Fruit fly (Drosophila melanogaster): Measurements from ENCODE around the gene Sh3beta.

Gene Sh3beta

dm6 chr3L:7323348-7323747 is 45.7 kb downstream of the Sh3beta start, which contains the start of the genes RhoGEF4 and Rint1 (continued):
- TF ChIP-seq seq (GFP tag; IDR thresholded peaks at IDR 0.05), result 0 out of 2 replicates have a peak, but pooled peaks have one; percentile 31
- TF ChIP-seq CG30403 (GFP tag; optimal IDR thresholded peaks at IDR 0.05), result peak; percentile 86
- no peak for TF ChIP-seq yki (optimal IDR thresholded peaks at IDR 0.05)
- peak; percentile 47 for TF ChIP-seq CG13624 (GFP tag; optimal IDR thresholded peaks at IDR 0.05)
- TF ChIP-seq CG14965 (GFP tag; optimal IDR thresholded peaks at IDR 0.05; ENCODE audit: borderline replicate concordance), result no peak
- TF ChIP-seq bigmax (GFP tag; optimal IDR thresholded peaks at IDR 0.05), result no peak
- TF ChIP-seq CG7839 (tag; optimal IDR thresholded peaks at IDR 0.05), result peak; percentile 72
- TF ChIP-seq Asciz (GFP tag; optimal IDR thresholded peaks at IDR 0.05), result no peak
- TF ChIP-seq Fer2 (tag; optimal IDR thresholded peaks at IDR 0.05), result peak; percentile 15
- TF ChIP-seq dmrt11E (tag; optimal IDR thresholded peaks at IDR 0.05), result peak; percentile 71
- no peak for TF ChIP-seq insv (GFP tag; optimal IDR thresholded peaks at IDR 0.05)
- TF ChIP-seq sug (tag; optimal IDR thresholded peaks at IDR 0.05), result peak; percentile 73
- peak; percentile 60 for TF ChIP-seq ewg (GFP tag; optimal IDR thresholded peaks at IDR 0.05)
- TF ChIP-seq CG16779 (GFP tag; IDR thresholded peaks at IDR 0.05), result no peak
- TF ChIP-seq CoRest (tag; optimal IDR thresholded peaks at IDR 0.05), result peak; percentile 86
- peak; percentile 95 for TF ChIP-seq Ets65A (GFP tag)
- TF ChIP-seq odd (GFP tag; optimal IDR thresholded peaks at IDR 0.05), result no peak
- TF ChIP-seq stc (GFP tag; IDR thresholded peaks at IDR 0.05), result 0 out of 2 replicates have a peak, but pooled peaks have one; percentile 27
- TF ChIP-seq CG6683 (GFP tag; optimal IDR thresholded peaks at IDR 0.05), result peak; percentile 0
- no peak for TF ChIP-seq CG31365 (tag; optimal IDR thresholded peaks at IDR 0.05)
- peak; percentile 60 for TF ChIP-seq Adf1 (GFP tag; IDR thresholded peaks at IDR 0.05)
- TF ChIP-seq Atf-2 (GFP tag; optimal IDR thresholded peaks at IDR 0.05), result no peak
- no peak for TF ChIP-seq Doc2 (GFP tag; IDR thresholded peaks at IDR 0.05)
- TF ChIP-seq jing (GFP tag; optimal IDR thresholded peaks at IDR 0.05), result no peak
- no peak for TF ChIP-seq D19A (tag; optimal IDR thresholded peaks at IDR 0.05)
- no peak for TF ChIP-seq CG11504 (tag; optimal IDR thresholded peaks at IDR 0.05)
- TF ChIP-seq tna (GFP tag; IDR thresholded peaks at IDR 0.05; ENCODE audit: partially characterized antibody), result no peak
- TF ChIP-seq emc (GFP tag; optimal IDR thresholded peaks at IDR 0.05), result no peak
- TF ChIP-seq Hmr (GFP tag; optimal IDR thresholded peaks at IDR 0.05), result peak; percentile 61
- TF ChIP-seq sc (optimal IDR thresholded peaks at IDR 0.05), result no peak
- peak; percentile 48 for TF ChIP-seq sc (GFP tag; optimal IDR thresholded peaks at IDR 0.05)
- peak in 1 of 2 experiments; percentile 56 for TF ChIP-seq Pdp1 (GFP tag; optimal IDR thresholded peaks at IDR 0.05)
- TF ChIP-seq NC2β (GFP tag; optimal IDR thresholded peaks at IDR 0.05), result no peak
- TF ChIP-seq fd64A (GFP tag; optimal IDR thresholded peaks at IDR 0.05), result no peak
- TF ChIP-seq dimm (GFP tag; IDR thresholded peaks at IDR 0.05), result peak; percentile 41; the same call in 1 of the 2 replicates
- TF ChIP-seq Oli (tag; optimal IDR thresholded peaks at IDR 0.05), result peak; percentile 56
- peak; percentile 51 for TF ChIP-seq CG10979 (tag; optimal IDR thresholded peaks at IDR 0.05)
- peak; percentile 43 for TF ChIP-seq fd3F (GFP tag; optimal IDR thresholded peaks at IDR 0.05)
- TF ChIP-seq CG34224 (GFP tag; IDR thresholded peaks at IDR 0.05; ENCODE audit: partially characterized antibody), result no peak
- TF ChIP-seq CG11695 (GFP tag; IDR thresholded peaks at IDR 0.05), result no peak
- peak; percentile 54; the same call in 1 of the 2 replicates for TF ChIP-seq H2.0 (GFP tag; IDR thresholded peaks at IDR 0.05)
- TF ChIP-seq dan (GFP tag; IDR thresholded peaks at IDR 0.05), result peak; percentile 45; the same call in 1 of the 2 replicates
- peak; percentile 80; the same call in 2 of the 3 replicates for TF ChIP-seq ken (GFP tag; IDR thresholded peaks at IDR 0.05)
- no peak for TF ChIP-seq gro (GFP tag; optimal IDR thresholded peaks at IDR 0.05)
- TF ChIP-seq CG4707 (GFP tag; optimal IDR thresholded peaks at IDR 0.05), result no peak
- TF ChIP-seq Stat92E (GFP tag; optimal IDR thresholded peaks at IDR 0.05), result peak in 1 of 3 experiments; percentile 38
- TF ChIP-seq Ravus (GFP tag; IDR thresholded peaks at IDR 0.05), result no peak
- peak; percentile 4 to 53 for TF ChIP-seq chif (GFP tag; optimal IDR thresholded peaks at IDR 0.05)
- peak; percentile 30 for TF ChIP-seq CG2202 (tag; optimal IDR thresholded peaks at IDR 0.05)
- TF ChIP-seq Sry-β (GFP tag; optimal IDR thresholded peaks at IDR 0.05), result peak; percentile 5
- peak; percentile 15 for TF ChIP-seq repo (GFP tag; optimal IDR thresholded peaks at IDR 0.05)
